Fruit fly (Drosophila melanogaster): ENCODE results near the gene CG13014.

Gene CG13014

dm6 chrX:16552567-16552966 lies 35.1 kb upstream of the CG13014 start (continued):
- TF ChIP-seq lov (optimal IDR thresholded peaks at IDR 0.05) (no peak), lov (GFP tag; IDR thresholded peaks at IDR 0.05) (0 out of 3 replicates have a peak, but pooled peaks have one; percentile 53), sisA (GFP tag; IDR thresholded peaks at IDR 0.05) (peak; percentile 76), CG11398 (GFP tag; optimal IDR thresholded peaks at IDR 0.05) (no peak), yki (optimal IDR thresholded peaks at IDR 0.05) (no peak), chm (GFP tag; IDR thresholded peaks at IDR 0.05) (peak; percentile 86; the same call in 1 of the 2 replicates), Fer3 (tag; optimal IDR thresholded peaks at IDR 0.05) (peak; percentile 83), ind (GFP tag; optimal IDR thresholded peaks at IDR 0.05) (peak; percentile 80), dmrt99B (tag; optimal IDR thresholded peaks at IDR 0.05) (peak; percentile 88), br (optimal IDR thresholded peaks at IDR 0.05) (no peak), Dbx (GFP tag; IDR thresholded peaks at IDR 0.05) (peak; percentile 73; the same call in 2 of the 3 replicates), slou (GFP tag; optimal IDR thresholded peaks at IDR 0.05) (peak; percentile 68), Ets65A (GFP tag) (peak; percentile 91), CG10462 (GFP tag; optimal IDR thresholded peaks at IDR 0.05) (peak; percentile 62), Oli (tag; optimal IDR thresholded peaks at IDR 0.05) (peak; percentile 84), ewg (GFP tag; optimal IDR thresholded peaks at IDR 0.05) (peak; percentile 49), odd (GFP tag; optimal IDR thresholded peaks at IDR 0.05) (peak; percentile 76), CG9437 (GFP tag; optimal IDR thresholded peaks at IDR 0.05) (peak; percentile 77), CG31441 (GFP tag; IDR thresholded peaks at IDR 0.05) (peak; percentile 88), CG7372 (GFP tag; IDR thresholded peaks at IDR 0.05) (peak; percentile 57; the same call in 1 of the 2 replicates), CG7928 (GFP tag; optimal IDR thresholded peaks at IDR 0.05) (peak; percentile 24), Hmr (GFP tag; optimal IDR thresholded peaks at IDR 0.05) (peak; percentile 85), esg (GFP tag; conservative IDR thresholded peaks at IDR 0.05) (peak; percentile 73), B-H1 (GFP tag; IDR thresholded peaks at IDR 0.05) (peak; percentile 58), gce (GFP tag; IDR thresholded peaks at IDR 0.05) (no peak; the same call in 2 of the 3 replicates), en (GFP tag; optimal IDR thresholded peaks at IDR 0.05) (no peak), sc (optimal IDR thresholded peaks at IDR 0.05) (no peak), sc (GFP tag; optimal IDR thresholded peaks at IDR 0.05) (peak; percentile 74), CG6765 (GFP tag; optimal IDR thresholded peaks at IDR 0.05) (peak; percentile 74), Atf-2 (GFP tag; optimal IDR thresholded peaks at IDR 0.05) (peak; percentile 67), Chrac-16 (GFP tag; optimal IDR thresholded peaks at IDR 0.05) (peak; percentile 79), gsb-n (tag; optimal IDR thresholded peaks at IDR 0.05) (peak; percentile 79), Kr (GFP tag; optimal IDR thresholded peaks at IDR 0.05) (no peak), Taf1 (GFP tag; IDR thresholded peaks at IDR 0.05) (peak; percentile 48; the same call in 1 of the 2 replicates), tap (tag; optimal IDR thresholded peaks at IDR 0.05) (peak; percentile 72), CG31365 (tag; optimal IDR thresholded peaks at IDR 0.05) (no peak), cas (GFP tag; IDR thresholded peaks at IDR 0.05) (0 out of 2 replicates have a peak, but pooled peaks have one; percentile 39), pb (GFP tag; optimal IDR thresholded peaks at IDR 0.05) (peak; percentile 57), cato (GFP tag; optimal IDR thresholded peaks at IDR 0.05; ENCODE audit: borderline replicate concordance) (peak; percentile 42), zen2 (GFP tag; IDR thresholded peaks at IDR 0.05; ENCODE audit: partially characterized antibody) (no peak), cwo (GFP tag; optimal IDR thresholded peaks at IDR 0.05) (peak; percentile 77), CG13775 (GFP tag; optimal IDR thresholded peaks at IDR 0.05) (peak; percentile 81), CG6791 (GFP tag; IDR thresholded peaks at IDR 0.05; ENCODE audit: partially characterized antibody) (no peak), Xrp1 (GFP tag; IDR thresholded peaks at IDR 0.05) (peak; percentile 87), salm (tag; optimal IDR thresholded peaks at IDR 0.05) (peak; percentile 76), Hsf (GFP tag; optimal IDR thresholded peaks at IDR 0.05) (peak; percentile 65), Bdp1 (GFP tag; optimal IDR thresholded peaks at IDR 0.05) (no peak), CG1603 (tag; optimal IDR thresholded peaks at IDR 0.05) (peak; percentile 73), vnd (GFP tag; IDR thresholded peaks at IDR 0.05; ENCODE audit: partially characterized antibody) (no peak), Mes4 (GFP tag; optimal IDR thresholded peaks at IDR 0.05) (peak; percentile 43), D19A (tag; optimal IDR thresholded peaks at IDR 0.05) (peak; percentile 81), Dfd (GFP tag; optimal IDR thresholded peaks at IDR 0.05) (no peak)

Measured in whole organism, embryonic.